Fruit fly (Drosophila melanogaster): Measurements from ENCODE around the gene CG15169.

Gene CG15169

dm6 chr2L:18974063-18974779, 16.6 kb upstream of the CG15169 start, which contains the start of the genes L2HGDH and CG10431 (continued):
- TF ChIP-seq sna (GFP tag; IDR thresholded peaks at IDR 0.05; ENCODE audit: partially characterized antibody) (no peak), CG1603 (tag; optimal IDR thresholded peaks at IDR 0.05) (peak; percentile 42), CG6813 (GFP tag; optimal IDR thresholded peaks at IDR 0.05) (peak; percentile 41), hb (GFP tag; IDR thresholded peaks at IDR 0.05; ENCODE audit: partially characterized antibody) (no peak), CG9727 (GFP tag; optimal IDR thresholded peaks at IDR 0.05) (peak; percentile 54), gfzf (GFP tag; optimal IDR thresholded peaks at IDR 0.05) (peak; percentile 70), CG2129 (GFP tag; IDR thresholded peaks at IDR 0.05; ENCODE audit: partially characterized antibody) (no peak), CG4854 (GFP tag; optimal IDR thresholded peaks at IDR 0.05) (peak; percentile 54), CG18764 (GFP tag; optimal IDR thresholded peaks at IDR 0.05) (no peak), CG17361 (GFP tag; IDR thresholded peaks at IDR 0.05) (peak; percentile 79), CG14014 (GFP tag; IDR thresholded peaks at IDR 0.05) (no peak; the same call in 1 of the 2 replicates), Sox102F (GFP tag; optimal IDR thresholded peaks at IDR 0.05) (peak; percentile 55), gcm2 (GFP tag; optimal IDR thresholded peaks at IDR 0.05) (no peak), caup (GFP tag; optimal IDR thresholded peaks at IDR 0.05; ENCODE audit: severe bottlenecking) (peak; percentile 34), fu2 (GFP tag; optimal IDR thresholded peaks at IDR 0.05) (no peak), sim (GFP tag; IDR thresholded peaks at IDR 0.05) (peak; percentile 14; the same call in 1 of the 2 replicates), CG1602 (GFP tag; optimal IDR thresholded peaks at IDR 0.05) (peak; percentile 55), CG11695 (GFP tag; IDR thresholded peaks at IDR 0.05) (no peak), CG3281 (GFP tag; optimal IDR thresholded peaks at IDR 0.05) (peak; percentile 57), Fer3 (tag; optimal IDR thresholded peaks at IDR 0.05) (peak; percentile 11), CG4617 (GFP tag; optimal IDR thresholded peaks at IDR 0.05; ENCODE audit: borderline replicate concordance) (no peak), danr (GFP tag; IDR thresholded peaks at IDR 0.05) (0 out of 2 replicates have a peak, but pooled peaks have one; percentile 20), CG3995 (GFP tag; optimal IDR thresholded peaks at IDR 0.05) (peak; percentile 56), CHES-1-like (GFP tag; optimal IDR thresholded peaks at IDR 0.05) (peak; percentile 12), CG5953 (GFP tag; IDR thresholded peaks at IDR 0.05) (0 out of 2 replicates have a peak, but pooled peaks have one; percentile 11), CG11085 (GFP tag; IDR thresholded peaks at IDR 0.05) (no peak), Poxn (GFP tag; IDR thresholded peaks at IDR 0.05) (no peak), CG8089 (GFP tag; optimal IDR thresholded peaks at IDR 0.05) (no peak), Doc2 (GFP tag; IDR thresholded peaks at IDR 0.05) (no peak), toy (GFP tag; IDR thresholded peaks at IDR 0.05) (no peak), CG17186 (GFP tag; optimal IDR thresholded peaks at IDR 0.05) (peak; percentile 53), D19A (tag; optimal IDR thresholded peaks at IDR 0.05) (peak; percentile 57), CG3065 (GFP tag; optimal IDR thresholded peaks at IDR 0.05) (no peak), usp (GFP tag; optimal IDR thresholded peaks at IDR 0.05) (no peak), her (GFP tag; optimal IDR thresholded peaks at IDR 0.05) (no peak), Lim3 (GFP tag; IDR thresholded peaks at IDR 0.05) (no peak), CG33213 (GFP tag; optimal IDR thresholded peaks at IDR 0.05) (no peak), jigr1 (GFP tag; IDR thresholded peaks at IDR 0.05) (no peak), da (GFP tag; optimal IDR thresholded peaks at IDR 0.05) (no peak), pfk (GFP tag; optimal IDR thresholded peaks at IDR 0.05) (peak; percentile 52), aop (GFP tag; IDR thresholded peaks at IDR 0.05) (no peak), CG6791 (GFP tag; IDR thresholded peaks at IDR 0.05; ENCODE audit: partially characterized antibody) (no peak), CG7556 (GFP tag; optimal IDR thresholded peaks at IDR 0.05) (peak; percentile 67), en (GFP tag; optimal IDR thresholded peaks at IDR 0.05) (no peak), cwo (GFP tag; optimal IDR thresholded peaks at IDR 0.05) (peak; percentile 78), CG16815 (GFP tag; optimal IDR thresholded peaks at IDR 0.05) (no peak), sens-2 (GFP tag; IDR thresholded peaks at IDR 0.05) (no peak), CG12071 (GFP tag; optimal IDR thresholded peaks at IDR 0.05) (peak; percentile 57), CG1792 (GFP tag; optimal IDR thresholded peaks at IDR 0.05) (peak; percentile 5), H15 (GFP tag; IDR thresholded peaks at IDR 0.05) (no peak)

Data from whole organism, embryonic.